Worm (Caenorhabditis elegans) whole organism, L4 larva: Measurements from ENCODE around the gene inpp-5K.

Source experiments
- F26F4.8 ChIP-seq: fragments of 200-800 bp; sonication (Bioruptor generic); conservative IDR thresholded peaks from 2 replicates; pipeline ENCODE4 v1.3.6; 2022; ENCODE audit warnings: missing genetic modification characterization, missing compliant biosample characterization
- Y48G9A.11 ChIP-seq: fragments of 200-800 bp; sonication (Bioruptor generic); IDR thresholded peaks from 2 replicates; pipeline ENCODE4 v1.3.6; 2022; ENCODE audit warnings: missing genetic modification reagents, missing genetic modification characterization, missing compliant biosample characterization
- Y5F2A.4 ChIP-seq: fragments of 200-800 bp; sonication (Bioruptor generic); optimal IDR thresholded peaks from 2 replicates; lab custom pipeline; 2018; ENCODE audit warnings: mild to moderate bottlenecking, missing genetic modification characterization, missing compliant biosample characterization
- ZK546.5 ChIP-seq, 2 experiments: sonication (generic microtip); optimal IDR thresholded peaks; 2 replicates each; lab custom pipeline; 2017; ENCODE audit warnings: missing biosample characterization in 2 of 2, missing genetic modification characterization in 2 of 2
- aha-1 ChIP-seq: fragments of 150-350 bp; peaks from one replicate; lab custom pipeline; 2014; ENCODE audit warnings: missing biosample characterization, missing genetic modification characterization
- arid-1 ChIP-seq: fragments of 200-800 bp; sonication (Bioruptor generic); conservative IDR thresholded peaks from 2 replicates; pipeline ENCODE4 v1.3.6; 2022; ENCODE audit warnings: missing genetic modification reagents, missing genetic modification characterization, missing compliant biosample characterization
- attf-4 ChIP-seq: sonication (generic microtip); optimal IDR thresholded peaks from 3 replicates; lab custom pipeline; 2017; ENCODE audit warnings: missing biosample characterization, missing genetic modification characterization
- ceh-28 ChIP-seq: fragments of 150-350 bp; optimal IDR thresholded peaks from 2 replicates; lab custom pipeline; 2014; ENCODE audit warnings: missing biosample characterization, missing genetic modification reagents, missing genetic modification characterization
- ceh-82 ChIP-seq: sonication (generic microtip); optimal IDR thresholded peaks from 2 replicates; lab custom pipeline; 2017; ENCODE audit warnings: missing biosample characterization, missing genetic modification characterization
- ctbp-1 ChIP-seq: fragments of 200-800 bp; sonication (Bioruptor generic); IDR thresholded peaks from 2 replicates; pipeline ENCODE4 v1.3.6; 2022; ENCODE audit warnings: missing genetic modification reagents, missing genetic modification characterization, missing compliant biosample characterization
- daf-8 ChIP-seq: fragments of 200-800 bp; sonication (Bioruptor generic); IDR thresholded peaks from 2 replicates; pipeline ENCODE4 v1.3.6; 2022; ENCODE audit warnings: missing genetic modification characterization, missing compliant biosample characterization
- dmd-8 ChIP-seq: fragments of 200-800 bp; sonication (Bioruptor generic); IDR thresholded peaks from 2 replicates; pipeline ENCODE4 v1.3.6; 2022; ENCODE audit warnings: missing genetic modification characterization, missing compliant biosample characterization
- hif-1 ChIP-seq, 2 experiments: sonication (generic microtip); optimal IDR thresholded peaks; 2 replicates each; lab custom pipeline; 2016 to 2017; ENCODE audit warnings: missing compliant biosample characterization in 2 of 2, missing genetic modification characterization in 2 of 2, missing genetic modification reagents in 2 of 2, missing genotype in 2 of 2, mild to moderate bottlenecking in 1 of 2
- hlh-30 ChIP-seq: sonication (generic microtip); optimal IDR thresholded peaks from 2 replicates; lab custom pipeline; 2017; ENCODE audit warnings: antibody characterized with exemption, mild to moderate bottlenecking, missing genetic modification characterization, missing compliant biosample characterization; ENCODE audit not compliant: insufficient read depth
- jun-1 ChIP-seq: fragments of 150-350 bp; optimal IDR thresholded peaks from 2 replicates; lab custom pipeline; 2014; ENCODE audit warnings: missing biosample characterization, missing genetic modification reagents, missing genetic modification characterization
- lin-38 ChIP-seq: fragments of 200-800 bp; sonication (Bioruptor generic); IDR thresholded peaks from 2 replicates; pipeline ENCODE4 v1.3.6; 2022; ENCODE audit warnings: missing genetic modification reagents, missing genetic modification characterization, missing compliant biosample characterization
- lsy-2 ChIP-seq, 2 experiments: fragments of 150-350 bp in 1 of 2; sonication (generic microtip) in 1 of 2; optimal IDR thresholded peaks; 2 replicates each; lab custom pipeline; 2014 to 2017; ENCODE audit warnings: missing biosample characterization in 2 of 2, missing genetic modification characterization in 2 of 2
- nhr-10 ChIP-seq: fragments of 150-350 bp; optimal IDR thresholded peaks from 2 replicates; lab custom pipeline; 2014; ENCODE audit warnings: missing biosample characterization, missing genetic modification characterization
- pha-4 ChIP-seq, 2 experiments: fragments of 150-350 bp in 1 of 2; fragments of 200-800 bp in 1 of 2; sonication (Bioruptor generic) in 1 of 2; IDR thresholded peaks in 1 of 2; optimal IDR thresholded peaks in 1 of 2; 2 replicates each; pipeline versions ENCODE4 v1.3.6 to Lab custom; 2014 to 2022; ENCODE audit warnings: missing genetic modification characterization in 2 of 2, missing genetic modification reagents in 2 of 2, missing biosample characterization in 1 of 2, missing compliant biosample characterization in 1 of 2
- rbr-2 ChIP-seq: sonication (generic microtip); optimal IDR thresholded peaks from 2 replicates; lab custom pipeline; 2016; ENCODE audit warnings: missing genotype, missing genetic modification characterization, missing compliant biosample characterization
- skn-1 ChIP-seq: fragments of 150-350 bp; optimal IDR thresholded peaks from 2 replicates; lab custom pipeline; 2014; ENCODE audit warnings: missing biosample characterization, missing genetic modification characterization
- spr-3 ChIP-seq: fragments of 200-800 bp; sonication (Bioruptor generic); optimal IDR thresholded peaks from 2 replicates; lab custom pipeline; 2018; ENCODE audit warnings: mild to moderate bottlenecking, missing genetic modification characterization, missing compliant biosample characterization
- unc-130 ChIP-seq: sonication (generic microtip); optimal IDR thresholded peaks from 2 replicates; lab custom pipeline; 2016; ENCODE audit warnings: missing genetic modification reagents, missing genetic modification characterization, missing compliant biosample characterization
- unc-62 ChIP-seq, 3 experiments: fragments of 150-350 bp in 1 of 3; sonication (generic microtip); optimal IDR thresholded peaks in 2 of 3; peaks in 1 of 3; 1 replicate in 1 of 3; 2 replicates in 2 of 3; lab custom pipeline; 2014 to 2017; ENCODE audit warnings: missing biosample characterization in 3 of 3, missing genetic modification characterization in 3 of 3, missing genetic modification reagents in 3 of 3, missing genotype in 1 of 3
- vab-7 ChIP-seq: fragments of 200-800 bp; sonication (Bioruptor generic); IDR thresholded peaks from 2 replicates; pipeline ENCODE4 v1.3.6; 2022; ENCODE audit warnings: missing genetic modification reagents, missing genetic modification characterization, missing compliant biosample characterization
- zfp-2 ChIP-seq: sonication (generic microtip); optimal IDR thresholded peaks from 2 replicates; lab custom pipeline; 2016; ENCODE audit warnings: mild to moderate bottlenecking, missing genetic modification characterization, missing compliant biosample characterization
- ztf-11 ChIP-seq: fragments of 150-350 bp; optimal IDR thresholded peaks from 2 replicates; lab custom pipeline; 2014; ENCODE audit warnings: missing biosample characterization, missing genetic modification characterization
- ztf-7 ChIP-seq: fragments of 150-350 bp; optimal IDR thresholded peaks from 2 replicates; lab custom pipeline; 2014; ENCODE audit warnings: missing biosample characterization, missing genetic modification characterization

Gene inpp-5K

DNA sequence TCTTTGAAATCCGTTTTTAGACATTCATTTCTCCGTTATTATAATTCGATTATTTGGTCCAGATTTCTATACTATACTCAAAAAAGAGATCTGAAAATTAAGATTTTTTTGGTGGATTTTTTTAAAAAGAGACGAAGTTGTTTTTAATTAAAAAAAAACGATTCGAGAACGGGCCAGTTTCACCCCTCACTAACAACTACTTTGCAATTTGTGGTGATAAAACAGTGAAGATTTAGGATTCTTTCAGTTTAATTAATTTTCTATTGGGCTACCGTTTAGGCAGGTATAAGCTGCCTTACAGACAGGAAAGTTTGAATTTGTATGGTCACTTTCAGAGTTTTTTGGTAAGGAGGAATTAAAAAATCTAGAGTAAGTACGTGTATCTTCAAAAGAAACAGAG is 40.0 kb upstream of the inpp-5K start, which contains the start of gene unc-36:
TSS of gene unc-36 (minus strand) at position 101 of the 400 bp plus-strand sequence.
- TF ChIP-seq vab-7 (GFP tag; lab: Robert Waterston, UW), result no peak
- TF ChIP-seq lin-38 (GFP tag; lab: Robert Waterston, UW), result no peak
- TF ChIP-seq pha-4 (GFP tag; IDR thresholded peaks at IDR 0.05; lab: Robert Waterston, UW), result no peak
- TF ChIP-seq pha-4 (tag; optimal IDR thresholded peaks at IDR 0.05; lab: Kevin White, UChicago), result no peak
- no peak for TF ChIP-seq dmd-8 (GFP tag; lab: Robert Waterston, UW)
- TF ChIP-seq F26F4.8 (GFP tag; lab: Robert Waterston, UW), result no peak
- TF ChIP-seq skn-1, result no peak
- no peak for TF ChIP-seq attf-4 (tag; lab: Kevin White, UChicago)
- no peak for TF ChIP-seq spr-3
- no peak for TF ChIP-seq Y5F2A.4 (GFP tag; lab: Kevin White, UChicago)
- no peak for TF ChIP-seq ztf-11
- no peak for TF ChIP-seq lsy-2 (tag; optimal IDR thresholded peaks at IDR 0.05; lab: Kevin White, UChicago)

DNA sequence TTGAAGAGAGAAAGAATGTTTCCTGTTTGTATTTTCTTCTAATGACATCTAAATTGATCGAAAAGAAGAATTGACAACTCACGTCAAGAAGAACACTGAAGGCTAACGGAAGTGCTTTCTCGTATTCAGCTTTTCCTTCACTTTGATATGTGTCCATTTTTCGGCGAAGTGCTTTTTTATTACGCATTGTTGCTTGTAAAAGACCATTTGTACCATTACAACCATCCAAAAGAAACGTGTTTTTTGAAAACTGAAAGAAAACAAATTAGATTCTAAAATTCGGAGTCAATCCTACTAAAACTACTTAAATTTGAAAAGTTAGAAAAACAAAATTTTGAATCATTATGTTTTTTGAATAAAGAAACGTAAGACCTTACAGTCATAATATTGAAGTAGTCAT is 37.9 kb upstream of the inpp-5K start:
- TF ChIP-seq ZK546.5 (tag; optimal IDR thresholded peaks at IDR 0.05; lab: Kevin White, UChicago), result no peak
- TF ChIP-seq rbr-2, result no peak
- no peak for TF ChIP-seq vab-7 (GFP tag; lab: Robert Waterston, UW)
- TF ChIP-seq ceh-28 (tag; lab: Kevin White, UChicago), result no peak
- peak; percentile 49 for TF ChIP-seq aha-1 (tag; lab: Kevin White, UChicago)
- no peak for TF ChIP-seq dmd-8 (GFP tag; lab: Robert Waterston, UW)
- peak in 1 of 2 experiments; percentile 93 for TF ChIP-seq unc-62 (GFP tag; optimal IDR thresholded peaks at IDR 0.05 in 1 of 2; lab: Kevin White, UChicago)
- TF ChIP-seq unc-62 (tag; optimal IDR thresholded peaks at IDR 0.05; lab: Kevin White, UChicago), result no peak
- TF ChIP-seq arid-1 (GFP tag; lab: Robert Waterston, UW), result no peak
- no peak for TF ChIP-seq jun-1 (tag; lab: Kevin White, UChicago)
- TF ChIP-seq Y48G9A.11 (GFP tag; lab: Robert Waterston, UW), result no peak

DNA sequence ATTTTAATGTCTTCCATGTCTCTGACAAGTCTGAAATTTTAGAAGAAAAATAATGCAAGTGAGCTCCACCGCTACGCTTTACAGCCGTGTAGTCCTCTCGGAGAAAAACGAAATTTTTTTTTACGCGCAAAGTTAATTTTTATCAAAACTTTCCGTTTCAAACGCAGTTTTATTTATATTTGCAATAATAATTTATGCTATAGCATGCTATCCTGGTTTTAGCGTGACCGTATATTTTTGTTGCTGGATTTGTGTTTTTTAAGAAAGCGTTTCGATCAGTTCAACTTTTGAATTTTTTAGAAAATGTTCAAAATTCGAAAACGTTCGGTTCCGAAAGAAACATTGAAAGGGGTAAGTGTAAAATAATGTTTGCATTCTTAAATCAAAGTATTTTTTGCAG is 30.6 kb upstream of the inpp-5K start, which contains the start of gene C50C3.1:
TSS of gene C50C3.1 (plus strand) at position 301 of the 400 bp plus-strand sequence.
- TF ChIP-seq unc-62 (GFP tag; optimal IDR thresholded peaks at IDR 0.05 in 1 of 2; lab: Kevin White, UChicago) (no peak), unc-62 (tag; optimal IDR thresholded peaks at IDR 0.05; lab: Kevin White, UChicago) (no peak), ztf-7 (no peak), unc-130 (GFP tag; lab: Kevin White, UChicago) (no peak)

DNA sequence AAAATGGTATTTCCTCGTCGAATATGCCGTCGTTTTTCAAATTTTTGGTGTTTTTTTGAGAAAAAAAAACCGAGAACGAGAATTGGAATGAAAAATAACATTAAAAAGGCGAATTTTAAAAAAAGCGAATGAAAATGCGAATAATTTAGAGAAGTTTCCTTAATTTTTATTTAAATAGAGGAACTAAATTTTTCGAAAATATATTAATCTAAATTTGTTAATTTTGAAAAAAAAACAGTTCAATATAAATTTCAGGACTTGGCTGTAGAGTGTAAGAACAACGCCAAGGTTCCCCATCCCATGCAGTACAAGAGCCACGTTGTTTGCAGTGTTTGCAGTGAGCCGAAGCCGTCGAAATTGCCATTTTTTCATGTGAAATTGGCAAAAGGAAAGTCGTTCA is 29.4 kb upstream of the inpp-5K start, which contains the start of gene C50C3.19:
TSS of gene C50C3.19 (plus strand) at position 301 of the 400 bp plus-strand sequence.
- TF ChIP-seq nhr-10 (tag; lab: Kevin White, UChicago) (no peak), ctbp-1 (GFP tag; lab: Robert Waterston, UW) (no peak), ZK546.5 (tag; optimal IDR thresholded peaks at IDR 0.05; lab: Kevin White, UChicago) (no peak), spr-3 (no peak), hlh-30 (tag; lab: Kevin White, UChicago) (no peak), zfp-2 (tag; lab: Kevin White, UChicago) (no peak), ceh-82 (tag; lab: Kevin White, UChicago) (no peak), daf-8 (GFP tag; lab: Robert Waterston, UW) (no peak)

DNA sequence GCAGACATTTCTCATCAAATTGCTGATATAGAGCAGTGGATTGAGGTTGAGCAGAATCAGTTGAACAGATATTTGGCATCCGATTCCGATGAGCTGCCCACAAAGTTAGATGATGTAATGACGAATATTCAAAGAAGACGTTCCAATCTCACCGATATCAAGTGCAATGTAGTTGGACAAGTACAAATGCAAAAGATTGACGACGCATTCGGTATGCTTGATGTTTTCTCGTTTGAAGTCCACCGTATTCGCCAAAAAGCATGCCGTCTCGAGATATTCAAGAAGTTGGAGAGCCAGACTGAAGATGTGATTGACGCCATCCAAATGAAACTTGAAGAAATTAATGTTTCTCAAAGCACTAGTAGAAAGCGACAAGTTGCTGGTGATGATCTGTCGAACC is 24.0 kb upstream of the inpp-5K start:
- TF ChIP-seq unc-62 (GFP tag; optimal IDR thresholded peaks at IDR 0.05 in 1 of 2; lab: Kevin White, UChicago), result peak in 1 of 2 experiments; percentile 95
- TF ChIP-seq unc-62 (tag; optimal IDR thresholded peaks at IDR 0.05; lab: Kevin White, UChicago), result no peak
- TF ChIP-seq hif-1 (tag; optimal IDR thresholded peaks at IDR 0.05; lab: Kevin White, UChicago), result no peak
- TF ChIP-seq Y48G9A.11 (GFP tag; lab: Robert Waterston, UW), result no peak

DNA sequence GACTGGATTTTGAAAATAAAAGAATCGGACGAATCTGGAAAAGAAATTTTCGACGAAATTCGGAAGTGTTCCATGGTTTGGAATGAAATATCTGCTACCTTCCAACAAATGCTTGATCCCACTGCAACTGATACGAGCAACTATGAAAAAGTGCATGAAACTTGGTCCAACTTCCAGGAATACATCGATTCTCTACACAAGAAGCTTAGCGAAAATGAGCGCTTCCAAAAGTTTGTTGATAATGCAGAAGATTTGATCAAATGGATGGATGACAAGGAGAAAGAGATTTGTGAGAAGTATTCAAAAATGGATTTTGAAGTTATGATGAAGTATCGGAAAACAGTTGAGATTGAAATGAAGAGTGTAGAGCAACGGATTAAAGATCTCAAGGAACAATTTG is 21.4 kb upstream of the inpp-5K start:
- no peak for TF ChIP-seq lsy-2 (tag; optimal IDR thresholded peaks at IDR 0.05; lab: Kevin White, UChicago)
- peak; percentile 90 for TF ChIP-seq aha-1 (tag; lab: Kevin White, UChicago)
